Worm (Caenorhabditis elegans) whole organism, L1 larva: ENCODE data around the gene ZC53.22.
A peak's percentile ranks its signal among the peaks of the same experiment; 100 is the strongest.

Source experiments
- C04F5.9 ChIP-seq: sonication (generic microtip); optimal IDR thresholded peaks from 2 replicates; lab custom pipeline; 2016; ENCODE audit warnings: missing genetic modification characterization, missing compliant biosample characterization
- C34B4.2 ChIP-seq: sonication (generic microtip); optimal IDR thresholded peaks from 2 replicates; lab custom pipeline; 2017; ENCODE audit warnings: mild to moderate bottlenecking, missing genetic modification characterization, missing compliant biosample characterization
- F16B12.6 ChIP-seq: fragments of 150-350 bp; optimal IDR thresholded peaks from 2 replicates; lab custom pipeline; 2014; ENCODE audit warnings: missing biosample characterization, missing genetic modification characterization
- Y116A8C.19 ChIP-seq: sonication (generic microtip); optimal IDR thresholded peaks from 2 replicates; lab custom pipeline; 2016; ENCODE audit warnings: missing compliant biosample characterization, missing genetic modification characterization, borderline replicate concordance
- alr-1 ChIP-seq: fragments of 200-800 bp; sonication (Bioruptor generic); optimal IDR thresholded peaks from 2 replicates; lab custom pipeline; 2018; ENCODE audit warnings: borderline replicate concordance, mild to moderate bottlenecking, missing genetic modification characterization, missing compliant biosample characterization
- blmp-1 ChIP-seq: fragments of 150-350 bp; optimal IDR thresholded peaks from 2 replicates; lab custom pipeline; 2014; ENCODE audit warnings: missing biosample characterization, missing genetic modification characterization
- ceh-63 ChIP-seq: fragments of 200-800 bp; sonication (Bioruptor generic); optimal IDR thresholded peaks from 2 replicates; lab custom pipeline; 2018; ENCODE audit warnings: mild to moderate bottlenecking, missing genetic modification characterization, missing compliant biosample characterization
- ceh-88 ChIP-seq: fragments of 200-800 bp; sonication (Bioruptor generic); IDR thresholded peaks from 2 replicates; pipeline ENCODE4 v1.3.6; 2022; ENCODE audit warnings: missing genetic modification characterization, missing compliant biosample characterization
- ceh-90 ChIP-seq: sonication (generic microtip); optimal IDR thresholded peaks from 2 replicates; lab custom pipeline; 2016; ENCODE audit warnings: missing genetic modification characterization, missing compliant biosample characterization
- ces-1 ChIP-seq: fragments of 150-350 bp; optimal IDR thresholded peaks from 2 replicates; lab custom pipeline; 2014; ENCODE audit warnings: missing biosample characterization, missing genetic modification reagents, missing genetic modification characterization
- efl-1 ChIP-seq, 4 experiments: fragments of 150-350 bp; optimal IDR thresholded peaks in 3 of 4; peaks in 1 of 4; 1 replicate in 1 of 4; 2 replicates in 3 of 4; lab custom pipeline; 2014; ENCODE audit warnings: missing biosample characterization in 2 of 4, missing genetic modification characterization in 2 of 4, missing genetic modification reagents in 2 of 4
- efl-3 ChIP-seq: fragments of 200-800 bp; sonication (Bioruptor generic); optimal IDR thresholded peaks from 2 replicates; lab custom pipeline; 2018; ENCODE audit warnings: mild to moderate bottlenecking, missing genetic modification characterization, missing compliant biosample characterization
- egl-27 ChIP-seq, 2 experiments: fragments of 150-350 bp in 1 of 2; sonication (generic microtip); optimal IDR thresholded peaks; 3 replicates each; lab custom pipeline; 2017 to 2018; ENCODE audit warnings: missing biosample characterization in 2 of 2, missing genetic modification characterization in 2 of 2, missing genetic modification reagents in 2 of 2
- elt-2 ChIP-seq: sonication (generic microtip); optimal IDR thresholded peaks from 2 replicates; lab custom pipeline; 2016; ENCODE audit warnings: missing genetic modification characterization, mild to moderate bottlenecking, inconsistent platforms, missing compliant biosample characterization, missing genetic modification reagents
- fkh-4 ChIP-seq: sonication (generic microtip); optimal IDR thresholded peaks from 2 replicates; lab custom pipeline; 2016; ENCODE audit warnings: missing compliant biosample characterization, missing genetic modification characterization, borderline replicate concordance
- fkh-8 ChIP-seq: sonication (generic microtip); optimal IDR thresholded peaks from 2 replicates; lab custom pipeline; 2016; ENCODE audit warnings: mild to moderate bottlenecking, missing genetic modification characterization, missing compliant biosample characterization
- fos-1 ChIP-seq: fragments of 150-350 bp; optimal IDR thresholded peaks from 2 replicates; lab custom pipeline; 2014; ENCODE audit warnings: missing biosample characterization, missing genetic modification characterization
- grh-1 ChIP-seq: fragments of 200-800 bp; sonication (Bioruptor generic); IDR thresholded peaks from 2 replicates; pipeline ENCODE4 v1.3.6; 2022; ENCODE audit warnings: missing genetic modification reagents, missing genetic modification characterization, missing compliant biosample characterization
- hlh-17 ChIP-seq: fragments of 200-800 bp; sonication (Bioruptor generic); optimal IDR thresholded peaks from 2 replicates; lab custom pipeline; 2018; ENCODE audit warnings: missing genetic modification characterization, mild to moderate bottlenecking, missing compliant biosample characterization, moderate library complexity, borderline replicate concordance
- jun-1 ChIP-seq: fragments of 150-350 bp; optimal IDR thresholded peaks from 2 replicates; lab custom pipeline; 2014; ENCODE audit warnings: missing biosample characterization, missing genetic modification reagents, missing genetic modification characterization
- lin-13 ChIP-seq: fragments of 150-350 bp; optimal IDR thresholded peaks from 2 replicates; lab custom pipeline; 2014; ENCODE audit warnings: missing biosample characterization, missing genetic modification reagents, missing genetic modification characterization
- lin-14 ChIP-seq: fragments of 200-800 bp; sonication (Bioruptor generic); optimal IDR thresholded peaks from 2 replicates; lab custom pipeline; 2018; ENCODE audit warnings: mild to moderate bottlenecking, missing genetic modification characterization, moderate library complexity, missing compliant biosample characterization
- lin-39 ChIP-seq: fragments of 150-350 bp; optimal IDR thresholded peaks from 2 replicates; lab custom pipeline; 2014; ENCODE audit warnings: missing biosample characterization, missing genetic modification reagents, missing genetic modification characterization
- lsy-2 ChIP-seq, 2 experiments: fragments of 150-350 bp; optimal IDR thresholded peaks; 2 replicates each; lab custom pipeline; 2014; ENCODE audit warnings: missing biosample characterization in 2 of 2, missing genetic modification characterization in 2 of 2
- mdl-1 ChIP-seq, 2 experiments: fragments of 150-350 bp; optimal IDR thresholded peaks; 2 replicates each; lab custom pipeline; 2014 to 2017; ENCODE audit warnings: missing biosample characterization in 2 of 2, missing genetic modification characterization in 2 of 2, inconsistent platforms in 1 of 2
- mef-2 ChIP-seq: fragments of 150-350 bp; optimal IDR thresholded peaks from 2 replicates; lab custom pipeline; 2014; ENCODE audit warnings: missing biosample characterization, missing genetic modification characterization
- mep-1 ChIP-seq: fragments of 150-350 bp; optimal IDR thresholded peaks from 2 replicates; lab custom pipeline; 2014; ENCODE audit warnings: missing biosample characterization, missing genetic modification characterization
- nhr-11 ChIP-seq: fragments of 150-350 bp; optimal IDR thresholded peaks from 2 replicates; lab custom pipeline; 2014; ENCODE audit warnings: missing biosample characterization, missing genetic modification characterization
- nhr-20 ChIP-seq: sonication (generic microtip); optimal IDR thresholded peaks from 2 replicates; lab custom pipeline; 2016; ENCODE audit warnings: mild to moderate bottlenecking, missing genetic modification characterization, missing compliant biosample characterization
- nhr-237 ChIP-seq: fragments of 150-350 bp; optimal IDR thresholded peaks from 2 replicates; lab custom pipeline; 2014; ENCODE audit warnings: missing biosample characterization, missing genetic modification characterization
- nhr-28 ChIP-seq: fragments of 150-350 bp; optimal IDR thresholded peaks from 2 replicates; lab custom pipeline; 2014; ENCODE audit warnings: missing biosample characterization, missing genetic modification characterization
- nhr-47 ChIP-seq: sonication (generic microtip); optimal IDR thresholded peaks from 2 replicates; lab custom pipeline; 2016; ENCODE audit warnings: mild to moderate bottlenecking, missing genetic modification characterization, moderate library complexity, missing compliant biosample characterization
- nhr-71 ChIP-seq: sonication (generic microtip); optimal IDR thresholded peaks from 2 replicates; lab custom pipeline; 2016; ENCODE audit warnings: mild to moderate bottlenecking, missing genetic modification characterization, moderate library complexity, missing compliant biosample characterization
- nhr-76 ChIP-seq: sonication (generic microtip); optimal IDR thresholded peaks from 2 replicates; lab custom pipeline; 2017; ENCODE audit warnings: missing biosample characterization, missing genetic modification characterization
- nhr-77 ChIP-seq: fragments of 150-350 bp; optimal IDR thresholded peaks from 2 replicates; lab custom pipeline; 2014; ENCODE audit warnings: missing biosample characterization, missing genetic modification characterization
- nhr-84 ChIP-seq: sonication (generic microtip); optimal IDR thresholded peaks from 2 replicates; lab custom pipeline; 2017; ENCODE audit warnings: missing biosample characterization, missing genetic modification characterization
- nhr-85 ChIP-seq: sonication (generic microtip); peaks from one replicate; lab custom pipeline; 2016; ENCODE audit warnings: missing genetic modification characterization, inconsistent platforms, missing compliant biosample characterization
- nhr-90 ChIP-seq: sonication (generic microtip); optimal IDR thresholded peaks from 2 replicates; lab custom pipeline; 2016; ENCODE audit warnings: mild to moderate bottlenecking, missing genetic modification characterization, missing compliant biosample characterization; ENCODE audit not compliant: poor library complexity
- rnt-1 ChIP-seq: sonication (generic microtip); optimal IDR thresholded peaks from 2 replicates; lab custom pipeline; 2016; ENCODE audit warnings: mild to moderate bottlenecking, missing genetic modification characterization, moderate library complexity, missing compliant biosample characterization
- skn-1 ChIP-seq: fragments of 150-350 bp; optimal IDR thresholded peaks from 2 replicates; lab custom pipeline; 2014; ENCODE audit warnings: missing biosample characterization, missing genetic modification characterization
- snpc-4 ChIP-seq: fragments of 150-350 bp; optimal IDR thresholded peaks from 2 replicates; lab custom pipeline; 2014; ENCODE audit warnings: missing biosample characterization, missing genetic modification characterization
- tbx-2 ChIP-seq: sonication (generic microtip); optimal IDR thresholded peaks from 2 replicates; lab custom pipeline; 2016; ENCODE audit warnings: missing genetic modification characterization, missing compliant biosample characterization
- unc-130 ChIP-seq: fragments of 150-350 bp; optimal IDR thresholded peaks from 2 replicates; lab custom pipeline; 2017; ENCODE audit warnings: missing biosample characterization, missing genetic modification characterization, inconsistent platforms
- unc-86 ChIP-seq: sonication (generic microtip); optimal IDR thresholded peaks from 2 replicates; lab custom pipeline; 2016; ENCODE audit warnings: missing genetic modification characterization, missing compliant biosample characterization
- unc-98 ChIP-seq: fragments of 200-800 bp; sonication (Bioruptor generic); IDR thresholded peaks from 2 replicates; pipeline ENCODE4 v1.3.6; 2022; ENCODE audit warnings: missing genetic modification characterization, missing compliant biosample characterization
- zip-4 ChIP-seq: fragments of 200-800 bp; sonication (Bioruptor generic); optimal IDR thresholded peaks from 2 replicates; lab custom pipeline; 2018; ENCODE audit warnings: mild to moderate bottlenecking, missing genetic modification characterization, moderate library complexity, missing compliant biosample characterization

The ZC53.22 gene

DNA sequence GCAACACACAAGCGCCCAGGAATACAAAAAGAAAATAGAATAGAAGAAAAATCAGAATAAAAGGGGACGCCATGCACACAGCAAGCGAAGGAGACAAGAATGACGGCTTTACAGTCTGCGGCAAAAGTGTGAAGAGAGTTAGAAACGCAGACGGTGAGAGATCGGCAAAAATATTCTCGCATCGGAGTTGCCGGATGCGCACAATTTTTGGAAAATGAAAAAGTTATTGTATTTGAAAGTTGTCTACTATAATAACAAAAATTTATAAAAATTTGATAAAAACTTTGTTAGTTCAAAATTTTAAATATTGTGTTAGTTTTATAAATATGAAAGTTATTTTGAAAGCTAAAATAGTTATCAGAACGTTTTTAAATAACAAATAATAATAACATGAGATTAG is at the start of gene ZC53.22:
Gene ZC53.22 (minus strand): TSS at position 101 of the 400 bp plus-strand sequence.
- TF ChIP-seq nhr-71 (tag; lab: Kevin White, UChicago), result no peak
- no peak for TF ChIP-seq egl-27 (tag; optimal IDR thresholded peaks at IDR 0.05; lab: Kevin White, UChicago)
- TF ChIP-seq unc-98 (GFP tag; lab: Robert Waterston, UW), result no peak
- no peak for TF ChIP-seq nhr-76 (tag; lab: Kevin White, UChicago)
- TF ChIP-seq efl-3 (GFP tag; lab: Kevin White, UChicago), result no peak
- TF ChIP-seq C04F5.9 (tag; lab: Kevin White, UChicago), result no peak
- no peak for TF ChIP-seq nhr-85 (tag; lab: Kevin White, UChicago)
- TF ChIP-seq mef-2 (tag; lab: Kevin White, UChicago), result no peak
- no peak for TF ChIP-seq Y116A8C.19 (tag; lab: Kevin White, UChicago)
- TF ChIP-seq C34B4.2, result no peak
- TF ChIP-seq nhr-20 (tag; lab: Kevin White, UChicago), result no peak
- TF ChIP-seq, all 84 proteins: peak for 0

DNA sequence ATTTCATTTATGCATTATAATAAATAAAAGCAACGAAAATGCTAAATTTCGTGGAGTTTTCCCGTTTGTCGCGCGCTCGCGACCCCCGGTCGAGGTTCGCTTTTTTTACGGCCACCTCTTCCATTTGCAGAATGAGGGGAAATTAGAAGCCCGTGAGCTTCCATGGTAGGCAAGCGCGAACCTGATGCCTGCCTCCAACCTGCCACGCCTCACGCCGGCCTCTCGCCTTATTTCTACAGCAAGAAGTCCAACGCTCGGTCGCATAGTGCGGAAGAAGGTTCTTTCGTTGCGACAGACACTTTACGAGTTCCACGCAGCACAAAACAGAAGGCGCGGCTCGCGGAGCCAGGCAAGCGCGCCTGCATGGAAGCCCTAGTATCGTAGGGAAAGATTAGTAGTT is 49.5 kb upstream of the ZC53.22 start:
- TF ChIP-seq unc-130 (tag; lab: Kevin White, UChicago), result no peak
- TF ChIP-seq lin-39 (tag; lab: Kevin White, UChicago), result no peak
- no peak for TF ChIP-seq grh-1 (GFP tag; lab: Robert Waterston, UW)
- TF ChIP-seq ceh-90 (tag; lab: Kevin White, UChicago), result no peak
- TF ChIP-seq ceh-63 (GFP tag; lab: Kevin White, UChicago), result no peak
- no peak for TF ChIP-seq fkh-8 (tag; lab: Kevin White, UChicago)
- no peak for TF ChIP-seq nhr-77
- no peak for TF ChIP-seq F16B12.6 (tag; lab: Kevin White, UChicago)
- TF ChIP-seq hlh-17 (GFP tag; lab: Kevin White, UChicago), result no peak
- TF ChIP-seq nhr-237, result no peak

ce11 chrX:1969575-1969974 is 47.4 kb upstream of the ZC53.22 start, which contains the start of gene str-79:
Gene str-79, plus strand, starts transcription at chrX:1969875.
- TF ChIP-seq ceh-90 (tag; lab: Kevin White, UChicago), result no peak
- no peak for TF ChIP-seq blmp-1
- no peak for TF ChIP-seq elt-2 (tag; lab: Kevin White, UChicago)
- no peak for TF ChIP-seq mdl-1 (tag; optimal IDR thresholded peaks at IDR 0.05; lab: Kevin White, UChicago)
- no peak for TF ChIP-seq tbx-2 (tag; lab: Kevin White, UChicago)
- no peak for TF ChIP-seq fos-1 (tag; lab: Kevin White, UChicago)
- no peak for TF ChIP-seq lin-14 (GFP tag; lab: Kevin White, UChicago)
- TF ChIP-seq nhr-11 (tag; lab: Kevin White, UChicago), result no peak
- TF ChIP-seq grh-1 (GFP tag; lab: Robert Waterston, UW), result no peak
- no peak for TF ChIP-seq mep-1
- no peak for TF ChIP-seq jun-1 (tag; lab: Kevin White, UChicago)
- no peak for TF ChIP-seq skn-1 (tag; lab: Kevin White, UChicago)
- no peak for TF ChIP-seq lsy-2 (tag; optimal IDR thresholded peaks at IDR 0.05; lab: Kevin White, UChicago)
- no peak for TF ChIP-seq C34B4.2
- TF ChIP-seq nhr-90 (tag; lab: Kevin White, UChicago), result no peak
- TF ChIP-seq Y116A8C.19 (tag; lab: Kevin White, UChicago), result no peak

- TF ChIP-seq lin-13 (GFP tag; lab: Kevin White, UChicago), result no peak
- no peak for TF ChIP-seq alr-1 (tag; lab: Kevin White, UChicago)
- peak; percentile 78 for TF ChIP-seq nhr-47
- peak; percentile 40 for TF ChIP-seq fos-1 (tag; lab: Kevin White, UChicago)
- no peak for TF ChIP-seq nhr-84 (tag; lab: Kevin White, UChicago)
- TF ChIP-seq efl-1 (optimal IDR thresholded peaks at IDR 0.05; lab: Kevin White, UChicago), result peak; percentile 56 to 62
- peak; percentile 41 to 96 for TF ChIP-seq efl-1 (GFP tag; optimal IDR thresholded peaks at IDR 0.05 in 1 of 2; lab: Kevin White, UChicago)
- TF ChIP-seq egl-27 (tag; optimal IDR thresholded peaks at IDR 0.05; lab: Kevin White, UChicago), result no peak
- TF ChIP-seq nhr-28 (tag; lab: Kevin White, UChicago), result no peak
- TF ChIP-seq ceh-88 (GFP tag; lab: Robert Waterston, UW), result no peak
- no peak for TF ChIP-seq ces-1 (GFP tag; lab: Kevin White, UChicago)
- TF ChIP-seq elt-2 (tag; lab: Kevin White, UChicago), result no peak
- TF ChIP-seq rnt-1 (tag; lab: Kevin White, UChicago), result peak; percentile 82
- TF ChIP-seq nhr-20 (tag; lab: Kevin White, UChicago), result peak; percentile 48
- peak; percentile 4 for TF ChIP-seq lin-39 (tag; lab: Kevin White, UChicago)
- TF ChIP-seq snpc-4 (tag; lab: Kevin White, UChicago), result peak; percentile 47
- peak; percentile 21 for TF ChIP-seq unc-86
- no peak for TF ChIP-seq fkh-4 (tag; lab: Kevin White, UChicago)
- peak; percentile 69 for TF ChIP-seq nhr-71 (tag; lab: Kevin White, UChicago)
- peak; percentile 96 for TF ChIP-seq F16B12.6 (tag; lab: Kevin White, UChicago)
- TF ChIP-seq blmp-1, result no peak
- no peak for TF ChIP-seq zip-4 (GFP tag; lab: Kevin White, UChicago)
- peak; percentile 30 for TF ChIP-seq unc-130 (tag; lab: Kevin White, UChicago)
Observed at ce11 chrX:1964828-1965227, 42.6 kb upstream of the ZC53.22 start.
